Worm (Caenorhabditis elegans) whole organism, late embryonic: Measurements from ENCODE around the gene W09G12.9.

Source experiments
- C08G9.2 ChIP-seq: sonication (generic microtip); optimal IDR thresholded peaks from 2 replicates; lab custom pipeline; 2016; ENCODE audit warnings: mild to moderate bottlenecking, missing genetic modification characterization, moderate library complexity, missing compliant biosample characterization
- C38D4.7 ChIP-seq: fragments of 200-800 bp; sonication (Bioruptor generic); optimal IDR thresholded peaks from 2 replicates; lab custom pipeline; 2018; ENCODE audit warnings: mild to moderate bottlenecking, missing genetic modification characterization, moderate library complexity, missing compliant biosample characterization
- F13H6.1 ChIP-seq: sonication (generic microtip); optimal IDR thresholded peaks from 2 replicates; lab custom pipeline; 2016; ENCODE audit warnings: missing genetic modification characterization, missing compliant biosample characterization
- K02D7.2 ChIP-seq: sonication (generic microtip); optimal IDR thresholded peaks from 2 replicates; lab custom pipeline; 2017; ENCODE audit warnings: mild to moderate bottlenecking, missing genetic modification characterization, missing compliant biosample characterization
- T23F11.4 ChIP-seq: fragments of 200-800 bp; sonication (Bioruptor generic); optimal IDR thresholded peaks from 2 replicates; lab custom pipeline; 2018; ENCODE audit warnings: mild to moderate bottlenecking, missing genetic modification characterization, missing compliant biosample characterization
- Y22D7AL.16 ChIP-seq: sonication (generic microtip); optimal IDR thresholded peaks from 2 replicates; lab custom pipeline; 2016; ENCODE audit warnings: missing genetic modification characterization, missing compliant biosample characterization
- ahr-1 ChIP-seq: sonication (generic microtip); optimal IDR thresholded peaks from 2 replicates; lab custom pipeline; 2016; ENCODE audit warnings: missing genetic modification characterization, missing compliant biosample characterization
- ama-1 ChIP-seq: fragments of 150-350 bp; optimal IDR thresholded peaks from 2 replicates; lab custom pipeline; 2014
- ceh-14 ChIP-seq: sonication (generic microtip); optimal IDR thresholded peaks from 2 replicates; lab custom pipeline; 2016; ENCODE audit warnings: missing genotype, missing genetic modification characterization, missing compliant biosample characterization
- ceh-18 ChIP-seq: sonication (generic microtip); optimal IDR thresholded peaks from 2 replicates; lab custom pipeline; 2016; ENCODE audit warnings: missing genetic modification characterization, missing compliant biosample characterization
- ceh-19 ChIP-seq: fragments of 200-800 bp; sonication (Bioruptor generic); optimal IDR thresholded peaks from 2 replicates; lab custom pipeline; 2018; ENCODE audit warnings: mild to moderate bottlenecking, missing genetic modification characterization, missing compliant biosample characterization
- ceh-30 ChIP-seq: fragments of 150-350 bp; optimal IDR thresholded peaks from 2 replicates; lab custom pipeline; 2014; ENCODE audit warnings: missing biosample characterization, missing genetic modification characterization
- ceh-31 ChIP-seq: sonication (generic microtip); optimal IDR thresholded peaks from 2 replicates; lab custom pipeline; 2016; ENCODE audit warnings: missing genetic modification characterization, missing compliant biosample characterization
- ceh-45 ChIP-seq: fragments of 200-800 bp; sonication (Bioruptor generic); IDR thresholded peaks from 2 replicates; pipeline ENCODE4 v1.3.6; 2022; ENCODE audit warnings: missing genetic modification reagents, missing genetic modification characterization, missing compliant biosample characterization
- ceh-6 ChIP-seq: fragments of 200-800 bp; sonication (Bioruptor generic); optimal IDR thresholded peaks from 2 replicates; lab custom pipeline; 2018; ENCODE audit warnings: mild to moderate bottlenecking, missing genetic modification characterization, missing compliant biosample characterization
- ceh-9 ChIP-seq: sonication (generic microtip); optimal IDR thresholded peaks from 2 replicates; lab custom pipeline; 2016; ENCODE audit warnings: mild to moderate bottlenecking, missing genetic modification characterization, inconsistent platforms, missing compliant biosample characterization
- che-1 ChIP-seq: sonication (generic microtip); optimal IDR thresholded peaks from 2 replicates; lab custom pipeline; 2016; ENCODE audit warnings: mild to moderate bottlenecking, missing genetic modification characterization, missing compliant biosample characterization
- dmd-4 ChIP-seq: sonication (generic microtip); optimal IDR thresholded peaks from 2 replicates; lab custom pipeline; 2016; ENCODE audit warnings: borderline replicate concordance, missing genetic modification characterization, missing compliant biosample characterization
- dve-1 ChIP-seq: sonication (generic microtip); optimal IDR thresholded peaks from 2 replicates; lab custom pipeline; 2017; ENCODE audit warnings: antibody characterized with exemption, mild to moderate bottlenecking, missing genetic modification characterization, missing compliant biosample characterization
- elt-4 ChIP-seq: sonication (generic microtip); optimal IDR thresholded peaks from 2 replicates; lab custom pipeline; 2016; ENCODE audit warnings: missing genetic modification characterization, missing compliant biosample characterization
- eyg-1 ChIP-seq: sonication (generic microtip); optimal IDR thresholded peaks from 2 replicates; lab custom pipeline; 2016; ENCODE audit warnings: missing genotype, missing genetic modification characterization, missing compliant biosample characterization
- fax-1 ChIP-seq: sonication (generic microtip); optimal IDR thresholded peaks from 2 replicates; lab custom pipeline; 2016; ENCODE audit warnings: missing genotype, missing genetic modification characterization, missing compliant biosample characterization
- fkh-6 ChIP-seq: sonication (generic microtip); optimal IDR thresholded peaks from 2 replicates; lab custom pipeline; 2016; ENCODE audit warnings: missing genetic modification characterization, missing compliant biosample characterization
- gmeb-2 ChIP-seq: sonication (generic microtip); optimal IDR thresholded peaks from 2 replicates; lab custom pipeline; 2016; ENCODE audit warnings: missing genetic modification characterization, inconsistent platforms, missing compliant biosample characterization
- hlh-15 ChIP-seq: sonication (generic microtip); optimal IDR thresholded peaks from 2 replicates; lab custom pipeline; 2016; ENCODE audit warnings: missing genetic modification characterization, missing compliant biosample characterization
- hlh-30 ChIP-seq: sonication (generic microtip); optimal IDR thresholded peaks from 2 replicates; lab custom pipeline; 2017; ENCODE audit warnings: antibody characterized with exemption, missing genetic modification characterization, missing compliant biosample characterization; ENCODE audit not compliant: insufficient read depth
- lin-11 ChIP-seq: fragments of 200-800 bp; sonication (Bioruptor generic); optimal IDR thresholded peaks from 2 replicates; lab custom pipeline; 2018; ENCODE audit warnings: mild to moderate bottlenecking, missing genetic modification characterization, missing compliant biosample characterization
- madf-2 ChIP-seq: sonication (generic microtip); optimal IDR thresholded peaks from 2 replicates; lab custom pipeline; 2017; ENCODE audit warnings: missing genetic modification characterization, missing compliant biosample characterization
- nfya-1 ChIP-seq: sonication (generic microtip); optimal IDR thresholded peaks from 2 replicates; lab custom pipeline; 2017; ENCODE audit warnings: missing genetic modification characterization, mild to moderate bottlenecking, missing compliant biosample characterization, antibody characterized with exemption, moderate library complexity
- nhr-11 ChIP-seq: fragments of 150-350 bp; optimal IDR thresholded peaks from 2 replicates; lab custom pipeline; 2014; ENCODE audit warnings: missing biosample characterization, missing genetic modification characterization
- npax-4 ChIP-seq: sonication (generic microtip); optimal IDR thresholded peaks from 2 replicates; lab custom pipeline; 2016; ENCODE audit warnings: missing genetic modification characterization, missing compliant biosample characterization
- pag-3 ChIP-seq: sonication (generic microtip); optimal IDR thresholded peaks from 2 replicates; lab custom pipeline; 2016; ENCODE audit warnings: missing compliant biosample characterization, missing genetic modification characterization, borderline replicate concordance
- pros-1 ChIP-seq: fragments of 150-350 bp; optimal IDR thresholded peaks from 2 replicates; lab custom pipeline; 2014; ENCODE audit warnings: missing biosample characterization, missing genetic modification reagents, missing genetic modification characterization
- ref-2 ChIP-seq: sonication (generic microtip); optimal IDR thresholded peaks from 2 replicates; lab custom pipeline; 2016; ENCODE audit warnings: missing genetic modification characterization, missing compliant biosample characterization
- rnt-1 ChIP-seq: sonication (generic microtip); optimal IDR thresholded peaks from 2 replicates; lab custom pipeline; 2016; ENCODE audit warnings: missing genetic modification characterization, missing compliant biosample characterization
- sox-2 ChIP-seq: fragments of 200-800 bp; sonication (Bioruptor generic); IDR thresholded peaks from 2 replicates; pipeline ENCODE4 v1.3.6; 2022; ENCODE audit warnings: missing genetic modification reagents, missing genetic modification characterization, missing compliant biosample characterization
- syd-9 ChIP-seq: sonication (generic microtip); optimal IDR thresholded peaks from 2 replicates; lab custom pipeline; 2016; ENCODE audit warnings: mild to moderate bottlenecking, missing genetic modification characterization, moderate library complexity, missing compliant biosample characterization
- tbx-2 ChIP-seq: sonication (generic microtip); optimal IDR thresholded peaks from 2 replicates; lab custom pipeline; 2016; ENCODE audit warnings: missing genetic modification characterization, missing compliant biosample characterization
- tbx-7 ChIP-seq: sonication (generic microtip); optimal IDR thresholded peaks from 2 replicates; lab custom pipeline; 2016; ENCODE audit warnings: missing genotype, missing genetic modification characterization, missing compliant biosample characterization
- ttx-3 ChIP-seq: sonication (generic microtip); optimal IDR thresholded peaks from 2 replicates; lab custom pipeline; 2016; ENCODE audit warnings: missing genetic modification reagents, missing genetic modification characterization, missing compliant biosample characterization
- unc-3 ChIP-seq, 2 experiments: fragments of 200-800 bp in 1 of 2; sonication (Bioruptor generic) in 1 of 2; sonication (generic microtip) in 1 of 2; conservative IDR thresholded peaks in 1 of 2; optimal IDR thresholded peaks in 1 of 2; 2 replicates each; pipeline versions ENCODE4 v1.3.6 to Lab custom; 2016 to 2022; ENCODE audit warnings: missing compliant biosample characterization in 2 of 2, missing genetic modification characterization in 2 of 2, missing genetic modification reagents in 1 of 2
- unc-42 ChIP-seq: sonication (generic microtip); optimal IDR thresholded peaks from 2 replicates; lab custom pipeline; 2016; ENCODE audit warnings: missing genotype, missing genetic modification characterization, missing compliant biosample characterization
- unc-55 ChIP-seq: sonication (generic microtip); optimal IDR thresholded peaks from 2 replicates; lab custom pipeline; 2017; ENCODE audit warnings: missing biosample characterization, missing genetic modification reagents, missing genetic modification characterization
- ztf-16 ChIP-seq: sonication (generic microtip); optimal IDR thresholded peaks from 2 replicates; lab custom pipeline; 2017; ENCODE audit warnings: missing genetic modification characterization, missing compliant biosample characterization

W09G12.9 gene

DNA sequence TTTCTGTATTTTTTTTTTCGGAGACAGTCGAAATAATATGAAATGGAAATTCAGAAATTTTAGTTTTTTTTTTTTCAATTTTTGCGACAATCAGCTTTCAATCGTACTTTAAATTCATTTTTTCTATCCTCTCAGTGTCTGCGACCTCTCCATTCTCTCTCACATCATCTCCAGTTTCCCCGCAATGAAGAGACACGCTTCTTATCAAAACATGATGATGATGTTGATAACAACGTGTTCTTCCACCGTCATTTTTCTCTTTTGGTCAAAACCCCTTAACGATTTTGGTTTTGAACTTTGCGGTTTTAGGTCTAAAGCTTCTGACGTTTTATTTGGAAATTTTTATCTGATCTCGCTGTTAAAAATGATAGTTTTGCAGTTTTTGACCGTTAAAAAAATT, 7.1 kb upstream of the W09G12.9 start:
- no peak for TF ChIP-seq ceh-19 (GFP tag; lab: Kevin White, UChicago)
- no peak for TF ChIP-seq hlh-15 (tag; lab: Kevin White, UChicago)
- no peak for TF ChIP-seq sox-2 (GFP tag; lab: Robert Waterston, UW)
- TF ChIP-seq fax-1 = no peak
- no peak for TF ChIP-seq ref-2 (tag; lab: Kevin White, UChicago)
- TF ChIP-seq C38D4.7 = no peak
- TF ChIP-seq ceh-9 (tag; lab: Kevin White, UChicago) = no peak
- no peak for TF ChIP-seq ceh-14 (tag; lab: Kevin White, UChicago)
- no peak for TF ChIP-seq npax-4 (tag; lab: Kevin White, UChicago)
- no peak for TF ChIP-seq ceh-45 (GFP tag; lab: Robert Waterston, UW)
- TF ChIP-seq che-1 (tag; lab: Kevin White, UChicago) = no peak
- TF ChIP-seq nhr-11 (tag; lab: Kevin White, UChicago) = no peak
- no peak for TF ChIP-seq madf-2
- TF ChIP-seq, all 69 proteins: peak for 0

DNA sequence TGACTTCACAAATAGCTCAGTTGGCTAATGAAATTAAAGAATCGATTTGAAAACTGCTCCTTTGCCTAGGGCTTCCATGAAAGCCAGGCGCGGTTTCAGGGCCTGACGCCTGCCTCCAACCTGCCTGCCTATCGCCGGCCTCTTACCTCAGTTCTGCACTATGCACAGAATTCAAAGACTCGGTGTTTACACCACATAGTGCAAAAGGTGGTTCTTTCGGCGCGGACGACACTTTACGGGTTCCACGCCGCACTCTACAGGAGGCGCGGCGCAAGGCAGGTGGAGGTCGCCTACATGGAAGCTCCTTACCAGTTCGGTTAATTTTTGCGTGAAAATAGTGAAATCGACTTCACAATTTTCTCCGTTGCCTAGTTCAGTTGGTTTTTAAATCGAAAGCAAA, 6.6 kb upstream of the W09G12.9 start:
- TF ChIP-seq tbx-7 (tag; lab: Kevin White, UChicago) (no peak), elt-4 (tag; lab: Kevin White, UChicago) (no peak), syd-9 (tag; lab: Kevin White, UChicago) (no peak), ceh-45 (GFP tag; lab: Robert Waterston, UW) (no peak), ama-1 (lab: Kevin White, UChicago) (no peak), ceh-18 (no peak), pros-1 (tag; lab: Kevin White, UChicago) (no peak), Y22D7AL.16 (tag; lab: Kevin White, UChicago) (no peak), ceh-30 (tag; lab: Kevin White, UChicago) (no peak)

DNA sequence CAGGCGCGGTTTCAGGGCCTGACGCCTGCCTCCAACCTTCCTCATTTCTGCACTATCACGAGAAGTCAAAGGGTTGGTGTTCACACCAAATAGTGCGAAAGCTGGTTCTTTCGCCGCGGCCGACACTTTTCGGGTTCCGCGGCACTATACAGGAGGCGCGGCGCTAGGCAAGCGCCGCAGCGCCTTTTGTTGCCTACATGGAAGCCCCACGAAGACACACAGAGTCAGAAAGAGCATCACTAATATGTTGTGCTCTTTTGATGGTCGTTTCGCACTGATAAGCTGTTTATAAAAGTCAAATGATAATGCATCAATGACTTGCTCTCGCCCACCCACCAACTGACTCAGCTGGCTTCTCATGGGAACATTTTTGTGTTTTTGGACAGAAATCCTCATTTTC, 4.5 kb upstream of the W09G12.9 start:
- no peak for TF ChIP-seq ceh-6

DNA sequence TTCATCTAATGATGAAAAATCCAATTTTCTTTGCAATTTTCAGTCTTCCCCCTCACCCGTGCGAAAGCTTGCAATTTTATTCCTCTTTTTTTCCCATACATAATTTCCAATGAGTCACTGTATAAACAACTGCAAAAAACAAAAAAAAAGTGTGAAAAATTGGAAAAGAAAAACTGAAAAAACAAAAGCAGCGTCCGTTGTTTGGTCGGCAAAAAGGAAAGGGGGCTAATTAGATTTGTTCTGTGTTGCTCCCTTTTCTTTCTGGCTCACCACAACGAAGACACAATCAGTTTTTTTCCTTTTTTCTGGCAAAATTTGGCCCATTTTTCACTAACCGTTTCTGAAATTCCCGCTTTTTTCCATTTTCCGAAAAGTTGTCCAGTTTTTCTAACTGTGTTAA, 4.0 kb upstream of the W09G12.9 start:
- no peak for TF ChIP-seq nfya-1 (tag; lab: Kevin White, UChicago)
- TF ChIP-seq pros-1 (tag; lab: Kevin White, UChicago) = no peak
- no peak for TF ChIP-seq rnt-1 (tag; lab: Kevin White, UChicago)
- peak; percentile 89 for TF ChIP-seq unc-42 (tag; lab: Kevin White, UChicago)
- TF ChIP-seq dmd-4 (tag; lab: Kevin White, UChicago) = no peak
- no peak for TF ChIP-seq tbx-2

DNA sequence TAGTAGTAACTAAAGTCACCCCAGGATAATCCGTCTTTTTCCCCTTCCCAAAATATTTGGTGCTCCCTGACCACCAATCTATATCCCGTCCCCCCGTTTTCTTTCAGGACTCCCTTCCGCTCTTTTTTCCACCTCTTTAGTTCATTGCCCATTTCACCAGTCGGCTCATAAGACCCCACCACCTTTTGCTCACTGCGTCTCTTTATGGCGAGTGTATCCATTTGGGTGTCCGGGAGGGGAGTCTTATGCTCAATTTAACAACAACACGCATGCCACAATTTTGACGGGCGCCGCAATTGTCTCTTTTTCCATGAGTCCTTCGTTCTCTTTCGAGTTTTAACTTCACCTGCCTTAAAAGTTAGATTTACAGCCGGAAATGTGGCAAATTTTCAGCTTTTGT, 3.2 kb upstream of the W09G12.9 start:
- no peak for TF ChIP-seq ceh-6
- TF ChIP-seq pros-1 (tag; lab: Kevin White, UChicago) = no peak
- no peak for TF ChIP-seq C08G9.2
- TF ChIP-seq dmd-4 (tag; lab: Kevin White, UChicago) = no peak
- TF ChIP-seq K02D7.2 (tag; lab: Kevin White, UChicago) = no peak
- TF ChIP-seq hlh-30 (tag; lab: Kevin White, UChicago) = peak; percentile 34
- no peak for TF ChIP-seq F13H6.1 (tag; lab: Kevin White, UChicago)
- TF ChIP-seq eyg-1 (tag; lab: Kevin White, UChicago) = no peak
- peak; percentile 82 for TF ChIP-seq ceh-31 (tag; lab: Kevin White, UChicago)
- peak; percentile 21 for TF ChIP-seq ceh-14 (tag; lab: Kevin White, UChicago)
- no peak for TF ChIP-seq ahr-1
- no peak for TF ChIP-seq fkh-6 (tag; lab: Kevin White, UChicago)
- TF ChIP-seq gmeb-2 = no peak
- no peak for TF ChIP-seq unc-55 (GFP tag; lab: Kevin White, UChicago)
- TF ChIP-seq C38D4.7 = no peak
- TF ChIP-seq lin-11 (tag; lab: Kevin White, UChicago) = no peak
- no peak for TF ChIP-seq elt-4 (tag; lab: Kevin White, UChicago)
- TF ChIP-seq rnt-1 (tag; lab: Kevin White, UChicago) = no peak
- TF ChIP-seq ztf-16 (tag; lab: Kevin White, UChicago) = no peak
- TF ChIP-seq pag-3 (tag; lab: Kevin White, UChicago) = no peak
- TF ChIP-seq T23F11.4 (GFP tag; lab: Kevin White, UChicago) = no peak
- TF ChIP-seq unc-42 (tag; lab: Kevin White, UChicago) = peak; percentile 48
- no peak for TF ChIP-seq dve-1 (tag; lab: Kevin White, UChicago)
- no peak for TF ChIP-seq unc-3 (GFP tag; conservative IDR thresholded peaks at IDR 0.05; lab: Robert Waterston, UW)
- TF ChIP-seq unc-3 (tag; optimal IDR thresholded peaks at IDR 0.05; lab: Kevin White, UChicago) = no peak
- peak; percentile 28 for TF ChIP-seq ceh-18
- no peak for TF ChIP-seq che-1 (tag; lab: Kevin White, UChicago)
- TF ChIP-seq tbx-2 = peak; percentile 54
- no peak for TF ChIP-seq ttx-3 (tag; lab: Kevin White, UChicago)
